Worm (Caenorhabditis elegans) whole organism, late embryonic: ENCODE measurements around the gene etc-1.

ENCODE experiments used
- F13H6.1 ChIP-seq: sonication (generic microtip); optimal IDR thresholded peaks from 2 replicates; lab custom pipeline; 2016; ENCODE audit warnings: missing genetic modification characterization, missing compliant biosample characterization
- K09A11.1 ChIP-seq: sonication (generic microtip); optimal IDR thresholded peaks from 2 replicates; lab custom pipeline; 2017; ENCODE audit warnings: antibody characterized with exemption, mild to moderate bottlenecking, missing genetic modification characterization, missing compliant biosample characterization; ENCODE audit not compliant: insufficient read depth
- T23F11.4 ChIP-seq: fragments of 200-800 bp; sonication (Bioruptor generic); optimal IDR thresholded peaks from 2 replicates; lab custom pipeline; 2018; ENCODE audit warnings: mild to moderate bottlenecking, missing genetic modification characterization, missing compliant biosample characterization
- Y22D7AL.16 ChIP-seq: sonication (generic microtip); optimal IDR thresholded peaks from 2 replicates; lab custom pipeline; 2016; ENCODE audit warnings: missing genetic modification characterization, missing compliant biosample characterization
- ahr-1 ChIP-seq: sonication (generic microtip); optimal IDR thresholded peaks from 2 replicates; lab custom pipeline; 2016; ENCODE audit warnings: missing genetic modification characterization, missing compliant biosample characterization
- ceh-14 ChIP-seq: sonication (generic microtip); optimal IDR thresholded peaks from 2 replicates; lab custom pipeline; 2016; ENCODE audit warnings: missing genotype, missing genetic modification characterization, missing compliant biosample characterization
- ceh-19 ChIP-seq: fragments of 200-800 bp; sonication (Bioruptor generic); optimal IDR thresholded peaks from 2 replicates; lab custom pipeline; 2018; ENCODE audit warnings: mild to moderate bottlenecking, missing genetic modification characterization, missing compliant biosample characterization
- ceh-2 ChIP-seq: sonication (generic microtip); optimal IDR thresholded peaks from 2 replicates; lab custom pipeline; 2016; ENCODE audit warnings: missing genotype, missing genetic modification characterization, missing compliant biosample characterization
- ceh-30 ChIP-seq: fragments of 150-350 bp; optimal IDR thresholded peaks from 2 replicates; lab custom pipeline; 2014; ENCODE audit warnings: missing biosample characterization, missing genetic modification characterization
- ceh-31 ChIP-seq: sonication (generic microtip); optimal IDR thresholded peaks from 2 replicates; lab custom pipeline; 2016; ENCODE audit warnings: missing genetic modification characterization, missing compliant biosample characterization
- ceh-45 ChIP-seq: fragments of 200-800 bp; sonication (Bioruptor generic); IDR thresholded peaks from 2 replicates; pipeline ENCODE4 v1.3.6; 2022; ENCODE audit warnings: missing genetic modification reagents, missing genetic modification characterization, missing compliant biosample characterization
- ceh-48 ChIP-seq: sonication (generic microtip); optimal IDR thresholded peaks from 2 replicates; lab custom pipeline; 2016; ENCODE audit warnings: missing genetic modification characterization, inconsistent platforms, missing compliant biosample characterization
- ceh-6 ChIP-seq: fragments of 200-800 bp; sonication (Bioruptor generic); optimal IDR thresholded peaks from 2 replicates; lab custom pipeline; 2018; ENCODE audit warnings: mild to moderate bottlenecking, missing genetic modification characterization, missing compliant biosample characterization
- ceh-9 ChIP-seq: sonication (generic microtip); optimal IDR thresholded peaks from 2 replicates; lab custom pipeline; 2016; ENCODE audit warnings: mild to moderate bottlenecking, missing genetic modification characterization, inconsistent platforms, missing compliant biosample characterization
- elt-4 ChIP-seq: sonication (generic microtip); optimal IDR thresholded peaks from 2 replicates; lab custom pipeline; 2016; ENCODE audit warnings: missing genetic modification characterization, missing compliant biosample characterization
- ets-4 ChIP-seq: sonication (generic microtip); optimal IDR thresholded peaks from 2 replicates; lab custom pipeline; 2016; ENCODE audit warnings: missing genetic modification characterization, missing compliant biosample characterization
- fax-1 ChIP-seq: sonication (generic microtip); optimal IDR thresholded peaks from 2 replicates; lab custom pipeline; 2016; ENCODE audit warnings: missing genotype, missing genetic modification characterization, missing compliant biosample characterization
- fkh-10 ChIP-seq: fragments of 150-350 bp; optimal IDR thresholded peaks from 2 replicates; lab custom pipeline; 2014; ENCODE audit warnings: missing biosample characterization, missing genetic modification reagents, missing genetic modification characterization
- gmeb-2 ChIP-seq: sonication (generic microtip); optimal IDR thresholded peaks from 2 replicates; lab custom pipeline; 2016; ENCODE audit warnings: missing genetic modification characterization, inconsistent platforms, missing compliant biosample characterization
- hlh-15 ChIP-seq: sonication (generic microtip); optimal IDR thresholded peaks from 2 replicates; lab custom pipeline; 2016; ENCODE audit warnings: missing genetic modification characterization, missing compliant biosample characterization
- hlh-8 ChIP-seq: sonication (generic microtip); optimal IDR thresholded peaks from 2 replicates; lab custom pipeline; 2016; ENCODE audit warnings: missing genotype, missing genetic modification characterization, missing compliant biosample characterization
- lim-6 ChIP-seq: sonication (generic microtip); optimal IDR thresholded peaks from 2 replicates; lab custom pipeline; 2016; ENCODE audit warnings: missing genetic modification characterization, missing compliant biosample characterization
- nfya-1 ChIP-seq: sonication (generic microtip); optimal IDR thresholded peaks from 2 replicates; lab custom pipeline; 2017; ENCODE audit warnings: missing genetic modification characterization, mild to moderate bottlenecking, missing compliant biosample characterization, antibody characterized with exemption, moderate library complexity
- npax-4 ChIP-seq: sonication (generic microtip); optimal IDR thresholded peaks from 2 replicates; lab custom pipeline; 2016; ENCODE audit warnings: missing genetic modification characterization, missing compliant biosample characterization
- pat-9 ChIP-seq: fragments of 200-800 bp; sonication (Bioruptor generic); optimal IDR thresholded peaks from 2 replicates; lab custom pipeline; 2018; ENCODE audit warnings: mild to moderate bottlenecking, missing genetic modification characterization, moderate library complexity, missing compliant biosample characterization
- pqm-1 ChIP-seq: sonication (generic microtip); optimal IDR thresholded peaks from 2 replicates; lab custom pipeline; 2016; ENCODE audit warnings: missing genetic modification characterization, missing compliant biosample characterization
- rnt-1 ChIP-seq: sonication (generic microtip); optimal IDR thresholded peaks from 2 replicates; lab custom pipeline; 2016; ENCODE audit warnings: missing genetic modification characterization, missing compliant biosample characterization
- sdc-2 ChIP-seq: sonication (generic microtip); optimal IDR thresholded peaks from 2 replicates; lab custom pipeline; 2016; ENCODE audit warnings: missing genotype, missing genetic modification characterization, missing compliant biosample characterization
- sox-2 ChIP-seq: fragments of 200-800 bp; sonication (Bioruptor generic); IDR thresholded peaks from 2 replicates; pipeline ENCODE4 v1.3.6; 2022; ENCODE audit warnings: missing genetic modification reagents, missing genetic modification characterization, missing compliant biosample characterization
- sox-4 ChIP-seq: sonication (generic microtip); optimal IDR thresholded peaks from 2 replicates; lab custom pipeline; 2017; ENCODE audit warnings: mild to moderate bottlenecking, missing genetic modification characterization, inconsistent platforms, missing compliant biosample characterization
- tbx-7 ChIP-seq: sonication (generic microtip); optimal IDR thresholded peaks from 2 replicates; lab custom pipeline; 2016; ENCODE audit warnings: missing genotype, missing genetic modification characterization, missing compliant biosample characterization
- ttx-3 ChIP-seq: sonication (generic microtip); optimal IDR thresholded peaks from 2 replicates; lab custom pipeline; 2016; ENCODE audit warnings: missing genetic modification reagents, missing genetic modification characterization, missing compliant biosample characterization
- unc-3 ChIP-seq, 2 experiments: fragments of 200-800 bp in 1 of 2; sonication (Bioruptor generic) in 1 of 2; sonication (generic microtip) in 1 of 2; conservative IDR thresholded peaks in 1 of 2; optimal IDR thresholded peaks in 1 of 2; 2 replicates each; pipeline versions ENCODE4 v1.3.6 to Lab custom; 2016 to 2022; ENCODE audit warnings: missing compliant biosample characterization in 2 of 2, missing genetic modification characterization in 2 of 2, missing genetic modification reagents in 1 of 2
- unc-42 ChIP-seq: sonication (generic microtip); optimal IDR thresholded peaks from 2 replicates; lab custom pipeline; 2016; ENCODE audit warnings: missing genotype, missing genetic modification characterization, missing compliant biosample characterization
- unc-55 ChIP-seq: sonication (generic microtip); optimal IDR thresholded peaks from 2 replicates; lab custom pipeline; 2017; ENCODE audit warnings: missing biosample characterization, missing genetic modification reagents, missing genetic modification characterization
- unc-86 ChIP-seq: sonication (generic microtip); optimal IDR thresholded peaks from 2 replicates; lab custom pipeline; 2016; ENCODE audit warnings: missing genetic modification characterization, missing compliant biosample characterization

Gene etc-1

DNA sequence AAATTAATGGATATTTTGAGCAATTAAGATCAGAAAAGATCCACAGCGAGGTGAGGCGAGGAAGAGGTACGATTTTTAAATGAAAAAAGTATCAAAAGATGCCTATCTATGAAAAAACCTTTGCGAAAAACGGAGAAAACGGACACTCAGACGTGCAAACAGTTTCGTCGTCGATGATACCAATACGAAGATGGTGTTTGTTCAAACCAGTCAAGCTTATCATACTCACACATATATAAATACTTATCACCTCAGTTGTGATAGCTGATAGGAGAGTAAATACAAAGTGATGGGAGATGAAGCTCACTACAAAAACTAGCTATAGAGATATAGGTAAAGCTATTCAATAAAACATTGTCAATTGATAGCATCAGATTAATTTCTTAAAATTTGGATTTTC is 15.2 kb downstream of the etc-1 start:
- no peak for TF ChIP-seq pqm-1 (tag; lab: Kevin White, UChicago)
- no peak for TF ChIP-seq sdc-2 (tag; lab: Kevin White, UChicago)
- no peak for TF ChIP-seq elt-4 (tag; lab: Kevin White, UChicago)
- TF ChIP-seq ceh-48 (tag; lab: Kevin White, UChicago), result no peak
- no peak for TF ChIP-seq unc-55 (GFP tag; lab: Kevin White, UChicago)
- TF ChIP-seq unc-3 (GFP tag; conservative IDR thresholded peaks at IDR 0.05; lab: Robert Waterston, UW), result no peak
- TF ChIP-seq unc-3 (tag; optimal IDR thresholded peaks at IDR 0.05; lab: Kevin White, UChicago), result no peak
- no peak for TF ChIP-seq tbx-7
- TF ChIP-seq F13H6.1 (tag; lab: Kevin White, UChicago), result no peak
- TF ChIP-seq npax-4, result no peak
- no peak for TF ChIP-seq Y22D7AL.16 (tag; lab: Kevin White, UChicago)
- TF ChIP-seq ceh-6 (GFP tag; lab: Kevin White, UChicago), result no peak
- TF ChIP-seq ceh-45 (GFP tag; lab: Robert Waterston, UW), result no peak
- no peak for TF ChIP-seq lim-6 (tag; lab: Kevin White, UChicago)
- no peak for TF ChIP-seq ceh-2 (tag; lab: Kevin White, UChicago)
- no peak for TF ChIP-seq unc-86
- no peak for TF ChIP-seq ceh-19 (GFP tag; lab: Kevin White, UChicago)
- TF ChIP-seq nfya-1 (tag; lab: Kevin White, UChicago), result no peak
- no peak for TF ChIP-seq hlh-8 (tag; lab: Kevin White, UChicago)

DNA sequence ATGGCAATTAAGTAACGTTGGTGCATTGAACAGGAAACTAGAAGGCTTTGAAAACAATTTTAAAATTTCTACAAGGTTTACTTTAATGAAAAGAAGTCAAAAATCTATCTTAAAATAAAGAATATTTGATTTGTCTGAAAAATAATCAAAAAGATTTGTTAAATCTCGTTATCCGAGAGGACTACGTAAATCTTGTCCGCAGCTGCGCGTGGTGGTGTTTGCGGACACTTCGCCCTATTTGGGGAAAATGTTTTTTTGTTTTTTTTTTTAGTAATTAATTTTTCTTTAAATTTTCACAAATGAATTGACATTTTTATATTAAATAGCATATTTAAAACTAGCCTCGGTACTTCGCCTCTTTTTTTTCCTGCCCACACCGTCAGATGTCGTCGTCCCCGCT is 19.3 kb downstream of the etc-1 start:
- TF ChIP-seq ceh-31 (tag; lab: Kevin White, UChicago) (no peak), unc-86 (peak; percentile 8), ahr-1 (tag; lab: Kevin White, UChicago) (no peak), unc-42 (peak; percentile 37), sox-4 (tag; lab: Kevin White, UChicago) (no peak), ceh-9 (tag; lab: Kevin White, UChicago) (no peak), gmeb-2 (tag; lab: Kevin White, UChicago) (no peak), ceh-14 (peak; percentile 7)
- TF ChIP-seq, all 69 proteins: peak for 3

DNA sequence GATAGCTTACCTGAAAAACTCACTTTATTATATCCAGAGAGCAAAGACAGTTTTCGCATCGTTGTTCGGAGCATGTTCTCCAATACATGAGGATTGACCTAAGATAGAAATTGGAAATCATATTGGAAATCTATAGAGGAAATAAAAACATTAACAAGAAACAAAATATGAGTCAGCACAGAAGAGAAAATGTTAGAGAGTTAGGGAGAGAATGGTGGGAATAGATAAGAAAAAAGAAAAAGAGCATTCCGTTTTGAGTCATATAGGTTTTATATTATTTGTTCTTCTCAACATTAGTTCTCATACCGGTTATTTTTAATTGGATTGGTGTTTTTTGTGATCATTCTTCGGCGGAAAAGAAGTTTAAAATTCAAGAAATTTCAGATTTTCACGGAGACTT is 20.2 kb downstream of the etc-1 start, which contains the start of gene hgap-2:
Gene hgap-2 (minus strand): TSS at position 101 of the 400 bp plus-strand sequence.
- no peak for TF ChIP-seq nfya-1 (tag; lab: Kevin White, UChicago)
- TF ChIP-seq fax-1 (tag; lab: Kevin White, UChicago), result no peak
- no peak for TF ChIP-seq gmeb-2 (tag; lab: Kevin White, UChicago)
- no peak for TF ChIP-seq hlh-15 (tag; lab: Kevin White, UChicago)
- no peak for TF ChIP-seq pat-9
- no peak for TF ChIP-seq K09A11.1 (tag; lab: Kevin White, UChicago)

DNA sequence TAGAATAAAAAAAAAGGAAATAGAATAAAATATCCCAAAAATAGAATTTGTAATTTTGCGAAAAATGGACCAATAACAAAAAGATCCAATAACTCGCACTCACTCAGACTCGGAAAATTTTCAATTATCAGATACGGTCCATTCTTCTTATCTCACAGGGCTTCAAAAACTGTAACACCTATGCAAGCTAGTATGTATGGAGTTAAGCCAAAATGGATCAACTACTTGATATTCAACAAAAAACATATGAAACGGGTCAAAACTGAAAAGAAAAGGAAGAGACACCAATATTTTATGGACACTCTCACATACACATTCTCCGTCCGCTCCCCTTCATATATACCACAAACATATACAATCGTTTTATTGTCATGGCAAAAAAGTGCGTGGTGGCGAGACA is 21.0 kb downstream of the etc-1 start, which contains the start of gene C34C6.9:
Gene C34C6.9 (plus strand): TSS at position 301 of the 400 bp plus-strand sequence.
- TF ChIP-seq hlh-8 (tag; lab: Kevin White, UChicago), result no peak
- TF ChIP-seq fax-1 (tag; lab: Kevin White, UChicago), result no peak
- no peak for TF ChIP-seq ceh-30 (tag; lab: Kevin White, UChicago)
- no peak for TF ChIP-seq rnt-1 (tag; lab: Kevin White, UChicago)
- no peak for TF ChIP-seq lim-6 (tag; lab: Kevin White, UChicago)
- no peak for TF ChIP-seq ets-4
- no peak for TF ChIP-seq T23F11.4 (GFP tag; lab: Kevin White, UChicago)
- TF ChIP-seq unc-86, result no peak
- no peak for TF ChIP-seq nfya-1 (tag; lab: Kevin White, UChicago)
- TF ChIP-seq pqm-1 (tag; lab: Kevin White, UChicago), result no peak
- no peak for TF ChIP-seq ahr-1 (tag; lab: Kevin White, UChicago)
- TF ChIP-seq K09A11.1 (tag; lab: Kevin White, UChicago), result no peak
- no peak for TF ChIP-seq unc-42
- TF ChIP-seq ceh-48 (tag; lab: Kevin White, UChicago), result no peak
- no peak for TF ChIP-seq fkh-10 (GFP tag; lab: Kevin White, UChicago)
- no peak for TF ChIP-seq ttx-3 (tag; lab: Kevin White, UChicago)
- TF ChIP-seq sox-2, result no peak
